Worm (Caenorhabditis elegans): Measurements from ENCODE around the gene C35D10.10.

- no peak for TF ChIP-seq snpc-4 (tag; optimal IDR thresholded peaks at IDR 0.05)
- TF ChIP-seq aly-2 (tag; optimal IDR thresholded peaks at IDR 0.05), result no peak
- no peak for TF ChIP-seq mbf-1 (tag; optimal IDR thresholded peaks at IDR 0.05)
- TF ChIP-seq elt-1 (tag; optimal IDR thresholded peaks at IDR 0.05), result no peak
- no peak for TF ChIP-seq F13H6.1 (tag; optimal IDR thresholded peaks at IDR 0.05)
- no peak for TF ChIP-seq fos-1 (tag; optimal IDR thresholded peaks at IDR 0.05)
- TF ChIP-seq ztf-11 (tag; optimal IDR thresholded peaks at IDR 0.05), result no peak
- TF ChIP-seq ama-1 (optimal IDR thresholded peaks at IDR 0.05), result no peak
- TF ChIP-seq dmd-4 (tag; optimal IDR thresholded peaks at IDR 0.05), result no peak
- no peak for TF ChIP-seq ceh-82 (tag; optimal IDR thresholded peaks at IDR 0.05)
- TF ChIP-seq lin-13 (GFP tag; optimal IDR thresholded peaks at IDR 0.05), result no peak
- no peak for TF ChIP-seq lin-39 (tag; optimal IDR thresholded peaks at IDR 0.05)
- no peak for TF ChIP-seq C34F6.9 (tag; optimal IDR thresholded peaks at IDR 0.05)
Observed at ce11 chrIII:4873395-4873794, 11.8 kb upstream of the C35D10.10 start.

Data from whole organism, L2 larva.